Worm (Caenorhabditis elegans): Measurements from ENCODE around the gene clec-246.

clec-246 gene

ce11 chrV:18179663-18180062, 9.6 kb upstream of the clec-246 start, which contains the start of gene C31G12.1:
Gene C31G12.1, plus strand, starts transcription at chrV:18179963.
- no peak for TF ChIP-seq lin-15B (tag; optimal IDR thresholded peaks at IDR 0.05)
- no peak for TF ChIP-seq unc-86 (tag; optimal IDR thresholded peaks at IDR 0.05)
- no peak for TF ChIP-seq ztf-4 (tag; optimal IDR thresholded peaks at IDR 0.05)
- no peak for TF ChIP-seq snpc-4 (tag; optimal IDR thresholded peaks at IDR 0.05)
- TF ChIP-seq egl-13 (tag; optimal IDR thresholded peaks at IDR 0.05): no peak
- no peak for TF ChIP-seq ama-1 (optimal IDR thresholded peaks at IDR 0.05)
- no peak for TF ChIP-seq hpl-2 (GFP tag; optimal IDR thresholded peaks at IDR 0.05)
- TF ChIP-seq zip-4 (GFP tag; optimal IDR thresholded peaks at IDR 0.05): no peak

ce11 chrV:18184910-18185309, 4.4 kb upstream of the clec-246 start, which contains the start of gene C31G12.3:
Gene C31G12.3, plus strand, starts transcription at chrV:18185210.
- no peak for TF ChIP-seq unc-30 (tag; optimal IDR thresholded peaks at IDR 0.05)
- TF ChIP-seq zip-4 (GFP tag; optimal IDR thresholded peaks at IDR 0.05): no peak
- no peak for TF ChIP-seq Y116A8C.19 (tag; optimal IDR thresholded peaks at IDR 0.05; ENCODE audit: borderline replicate concordance)
- TF ChIP-seq egl-13 (tag; optimal IDR thresholded peaks at IDR 0.05): no peak
- TF ChIP-seq xbp-1 (tag; optimal IDR thresholded peaks at IDR 0.05): no peak
- TF ChIP-seq hlh-17 (GFP tag; optimal IDR thresholded peaks at IDR 0.05; ENCODE audit: borderline replicate concordance): no peak

ce11 chrV:18188328-18188727, 953 bp upstream of the clec-246 start, which contains the start of gene clec-245:
Gene clec-245, minus strand, starts transcription at chrV:18188428.
- TF ChIP-seq mep-1 (tag; optimal IDR thresholded peaks at IDR 0.05): no peak
- no peak for TF ChIP-seq unc-98 (GFP tag; IDR thresholded peaks at IDR 0.05)
- peak; percentile 60 for TF ChIP-seq nhr-85 (tag)
- TF ChIP-seq sup-37 (GFP tag; optimal IDR thresholded peaks at IDR 0.05): no peak

- TF ChIP-seq nhr-90 (tag; optimal IDR thresholded peaks at IDR 0.05; ENCODE audit: poor library complexity) (peak; percentile 2), fos-1 (tag; optimal IDR thresholded peaks at IDR 0.05) (no peak), efl-1 (optimal IDR thresholded peaks at IDR 0.05) (no peak), efl-1 (GFP tag; optimal IDR thresholded peaks at IDR 0.05 in 1 of 2) (peak in 1 of 2 experiments; percentile 8), elt-2 (tag; optimal IDR thresholded peaks at IDR 0.05) (peak; percentile 88), mep-1 (tag; optimal IDR thresholded peaks at IDR 0.05) (no peak), egl-13 (tag; optimal IDR thresholded peaks at IDR 0.05) (no peak), unc-98 (GFP tag; IDR thresholded peaks at IDR 0.05) (no peak)
Measured at ce11 chrV:18191128-18191527, 1.8 kb downstream of the clec-246 start, which contains the start of gene clec-42. Gene clec-42, plus strand, starts transcription at chrV:18191412.

ce11 chrV:18195006-18195405, 5.7 kb downstream of the clec-246 start, which contains the start of gene F16H6.3:
Gene F16H6.3, plus strand, starts transcription at chrV:18195306.
- TF ChIP-seq ceh-63 (GFP tag; optimal IDR thresholded peaks at IDR 0.05) (no peak), F16B12.6 (tag; optimal IDR thresholded peaks at IDR 0.05) (no peak), ama-1 (optimal IDR thresholded peaks at IDR 0.05) (no peak), nhr-77 (tag; optimal IDR thresholded peaks at IDR 0.05) (no peak), grh-1 (GFP tag; IDR thresholded peaks at IDR 0.05) (no peak), nhr-11 (tag; optimal IDR thresholded peaks at IDR 0.05) (no peak)

- no peak for TF ChIP-seq unc-30 (tag; optimal IDR thresholded peaks at IDR 0.05)
- TF ChIP-seq rnt-1 (tag; optimal IDR thresholded peaks at IDR 0.05): no peak
- TF ChIP-seq efl-1 (optimal IDR thresholded peaks at IDR 0.05): no peak
- TF ChIP-seq efl-1 (GFP tag; optimal IDR thresholded peaks at IDR 0.05 in 1 of 2): no peak
- TF ChIP-seq mef-2 (tag; optimal IDR thresholded peaks at IDR 0.05): no peak
Measured at ce11 chrV:18198421-18198820, 9.1 kb downstream of the clec-246 start, which contains the start of gene F16H6.4. Gene F16H6.4, plus strand, starts transcription at chrV:18198721.

ce11 chrV:18209071-18209470, 19.8 kb downstream of the clec-246 start, which contains the start of gene F16H6.7:
Gene F16H6.7, minus strand, starts transcription at chrV:18209171.
- TF ChIP-seq nhr-76 (tag; optimal IDR thresholded peaks at IDR 0.05): no peak
- TF ChIP-seq hlh-17 (GFP tag; optimal IDR thresholded peaks at IDR 0.05; ENCODE audit: borderline replicate concordance): no peak
- TF ChIP-seq lin-35 (GFP tag; optimal IDR thresholded peaks at IDR 0.05): no peak
- no peak for TF ChIP-seq C34B4.2 (tag; optimal IDR thresholded peaks at IDR 0.05)
- no peak for TF ChIP-seq lir-3 (tag; optimal IDR thresholded peaks at IDR 0.05; ENCODE audit: poor library complexity)
- no peak for TF ChIP-seq nhr-85 (tag)
- no peak for TF ChIP-seq ceh-8 (GFP tag; optimal IDR thresholded peaks at IDR 0.05)
- no peak for TF ChIP-seq isw-1 (GFP tag; IDR thresholded peaks at IDR 0.05)
- no peak for TF ChIP-seq pqm-1 (tag; optimal IDR thresholded peaks at IDR 0.05)
- TF ChIP-seq dsc-1 (tag; optimal IDR thresholded peaks at IDR 0.05): no peak
- no peak for TF ChIP-seq skn-1 (tag; optimal IDR thresholded peaks at IDR 0.05)
- TF ChIP-seq nhr-77 (tag; optimal IDR thresholded peaks at IDR 0.05): no peak
- no peak for TF ChIP-seq unc-130 (tag; optimal IDR thresholded peaks at IDR 0.05)
- no peak for TF ChIP-seq sup-37 (GFP tag; optimal IDR thresholded peaks at IDR 0.05)
- TF ChIP-seq unc-86 (tag; optimal IDR thresholded peaks at IDR 0.05): no peak

All from whole organism, L1 larva.